Worm (Caenorhabditis elegans) whole organism, L4 larva: ENCODE data around the gene fil-2.

Source experiments
- F26F4.8 ChIP-seq: fragments of 200-800 bp; sonication (Bioruptor generic); conservative IDR thresholded peaks from 2 replicates; pipeline ENCODE4 v1.3.6; 2022; ENCODE audit warnings: missing genetic modification characterization, missing compliant biosample characterization
- T20F7.1 ChIP-seq: fragments of 200-800 bp; sonication (Bioruptor generic); optimal IDR thresholded peaks from 2 replicates; lab custom pipeline; 2018; ENCODE audit warnings: mild to moderate bottlenecking, missing genetic modification characterization, missing compliant biosample characterization
- Y5F2A.4 ChIP-seq: fragments of 200-800 bp; sonication (Bioruptor generic); optimal IDR thresholded peaks from 2 replicates; lab custom pipeline; 2018; ENCODE audit warnings: mild to moderate bottlenecking, missing genetic modification characterization, missing compliant biosample characterization
- Y75B8A.6 ChIP-seq: fragments of 200-800 bp; sonication (Bioruptor generic); IDR thresholded peaks from 2 replicates; pipeline ENCODE4 v1.3.6; 2022; ENCODE audit warnings: missing genetic modification reagents, missing genetic modification characterization, missing compliant biosample characterization
- aha-1 ChIP-seq: fragments of 150-350 bp; peaks from one replicate; lab custom pipeline; 2014; ENCODE audit warnings: missing biosample characterization, missing genetic modification characterization
- arid-1 ChIP-seq: fragments of 200-800 bp; sonication (Bioruptor generic); conservative IDR thresholded peaks from 2 replicates; pipeline ENCODE4 v1.3.6; 2022; ENCODE audit warnings: missing genetic modification reagents, missing genetic modification characterization, missing compliant biosample characterization
- ceh-20 ChIP-seq: fragments of 200-800 bp; sonication (Bioruptor generic); IDR thresholded peaks from 2 replicates; pipeline ENCODE4 v1.3.6; 2022; ENCODE audit warnings: missing genetic modification reagents, missing genetic modification characterization, missing compliant biosample characterization
- ceh-32 ChIP-seq: sonication (generic microtip); optimal IDR thresholded peaks from 2 replicates; lab custom pipeline; 2016; ENCODE audit warnings: mild to moderate bottlenecking, missing genetic modification characterization, missing compliant biosample characterization; ENCODE audit not compliant: poor library complexity
- ceh-44 ChIP-seq: fragments of 200-800 bp; sonication (Bioruptor generic); IDR thresholded peaks from 2 replicates; pipeline ENCODE4 v1.3.6; 2022; ENCODE audit warnings: missing genetic modification reagents, missing genetic modification characterization, missing compliant biosample characterization
- ceh-62 ChIP-seq: sonication (generic microtip); optimal IDR thresholded peaks from 2 replicates; lab custom pipeline; 2017; ENCODE audit warnings: missing biosample characterization, missing genetic modification characterization
- ces-1 ChIP-seq: fragments of 150-350 bp; sonication (generic microtip); optimal IDR thresholded peaks from 4 replicates; lab custom pipeline; 2014; ENCODE audit warnings: missing biosample characterization, missing genetic modification reagents, missing genetic modification characterization
- daf-19 ChIP-seq: fragments of 200-800 bp; sonication (Bioruptor generic); conservative IDR thresholded peaks from 2 replicates; pipeline ENCODE4 v1.3.6; 2022; ENCODE audit warnings: missing genetic modification characterization, missing compliant biosample characterization
- daf-8 ChIP-seq: fragments of 200-800 bp; sonication (Bioruptor generic); IDR thresholded peaks from 2 replicates; pipeline ENCODE4 v1.3.6; 2022; ENCODE audit warnings: missing genetic modification characterization, missing compliant biosample characterization
- dmd-6 ChIP-seq: fragments of 200-800 bp; sonication (Bioruptor generic); IDR thresholded peaks from 2 replicates; pipeline ENCODE4 v1.3.6; 2022; ENCODE audit warnings: missing genetic modification reagents, missing genetic modification characterization, missing compliant biosample characterization
- dmd-9 ChIP-seq: fragments of 200-800 bp; sonication (Bioruptor generic); IDR thresholded peaks from 2 replicates; pipeline ENCODE4 v1.3.6; 2022; ENCODE audit warnings: missing genetic modification reagents, missing genetic modification characterization, missing compliant biosample characterization
- duxl-1 ChIP-seq: sonication (generic microtip); optimal IDR thresholded peaks from 2 replicates; lab custom pipeline; 2016; ENCODE audit warnings: mild to moderate bottlenecking, missing genetic modification characterization, moderate library complexity, missing compliant biosample characterization; ENCODE audit not compliant: poor library complexity
- dve-1 ChIP-seq: sonication (generic microtip); optimal IDR thresholded peaks from 2 replicates; lab custom pipeline; 2017; ENCODE audit warnings: antibody characterized with exemption, mild to moderate bottlenecking, missing genetic modification characterization, missing compliant biosample characterization; ENCODE audit not compliant: insufficient read depth
- gei-8 ChIP-seq: fragments of 200-800 bp; sonication (Bioruptor generic); optimal IDR thresholded peaks from 2 replicates; lab custom pipeline; 2018; ENCODE audit warnings: mild to moderate bottlenecking, missing genetic modification characterization, missing compliant biosample characterization
- hif-1 ChIP-seq, 2 experiments: sonication (generic microtip); optimal IDR thresholded peaks; 2 replicates each; lab custom pipeline; 2016 to 2017; ENCODE audit warnings: missing compliant biosample characterization in 2 of 2, missing genetic modification characterization in 2 of 2, missing genetic modification reagents in 2 of 2, missing genotype in 2 of 2, mild to moderate bottlenecking in 1 of 2
- hlh-30 ChIP-seq: sonication (generic microtip); optimal IDR thresholded peaks from 2 replicates; lab custom pipeline; 2017; ENCODE audit warnings: antibody characterized with exemption, mild to moderate bottlenecking, missing genetic modification characterization, missing compliant biosample characterization; ENCODE audit not compliant: insufficient read depth
- hmg-1.1 ChIP-seq: fragments of 200-800 bp; sonication (Bioruptor generic); IDR thresholded peaks from 2 replicates; pipeline ENCODE4 v1.3.6; 2022; ENCODE audit warnings: missing genetic modification reagents, missing genetic modification characterization, missing compliant biosample characterization
- jun-1 ChIP-seq: fragments of 150-350 bp; optimal IDR thresholded peaks from 2 replicates; lab custom pipeline; 2014; ENCODE audit warnings: missing biosample characterization, missing genetic modification reagents, missing genetic modification characterization
- lim-7 ChIP-seq: fragments of 200-800 bp; sonication (Bioruptor generic); IDR thresholded peaks from 2 replicates; pipeline ENCODE4 v1.3.6; 2022; ENCODE audit warnings: missing genetic modification characterization, missing compliant biosample characterization
- lin-1 ChIP-seq: fragments of 200-800 bp; sonication (Bioruptor generic); IDR thresholded peaks from 2 replicates; pipeline ENCODE4 v1.3.6; 2022; ENCODE audit warnings: missing genetic modification reagents, missing genetic modification characterization, missing compliant biosample characterization
- lin-13 ChIP-seq: fragments of 150-350 bp; optimal IDR thresholded peaks from 2 replicates; lab custom pipeline; 2014; ENCODE audit warnings: missing biosample characterization, missing genetic modification reagents, missing genetic modification characterization
- lin-29 ChIP-seq: fragments of 200-800 bp; sonication (Bioruptor generic); IDR thresholded peaks from 2 replicates; pipeline ENCODE4 v1.3.6; 2022; ENCODE audit warnings: missing genetic modification reagents, missing genetic modification characterization, missing compliant biosample characterization
- mdl-1 ChIP-seq, 2 experiments: fragments of 150-350 bp in 1 of 2; sonication (generic microtip) in 1 of 2; optimal IDR thresholded peaks; 2 replicates each; lab custom pipeline; 2014 to 2017; ENCODE audit warnings: missing biosample characterization in 2 of 2, missing genetic modification characterization in 2 of 2
- mes-2 ChIP-seq: sonication (generic microtip); optimal IDR thresholded peaks from 2 replicates; lab custom pipeline; 2016; ENCODE audit warnings: missing genotype, mild to moderate bottlenecking, missing genetic modification characterization, missing compliant biosample characterization; ENCODE audit not compliant: poor library complexity, severe bottlenecking
- nhr-10 ChIP-seq: fragments of 150-350 bp; optimal IDR thresholded peaks from 2 replicates; lab custom pipeline; 2014; ENCODE audit warnings: missing biosample characterization, missing genetic modification characterization
- nhr-102 ChIP-seq: sonication (generic microtip); optimal IDR thresholded peaks from 2 replicates; lab custom pipeline; 2016; ENCODE audit warnings: mild to moderate bottlenecking, missing genetic modification characterization, moderate library complexity, missing compliant biosample characterization
- nhr-28 ChIP-seq: fragments of 150-350 bp; optimal IDR thresholded peaks from 2 replicates; lab custom pipeline; 2014; ENCODE audit warnings: missing biosample characterization, missing genetic modification characterization
- nhr-48 ChIP-seq: sonication (generic microtip); optimal IDR thresholded peaks from 2 replicates; lab custom pipeline; 2016; ENCODE audit warnings: mild to moderate bottlenecking, missing genetic modification characterization, missing compliant biosample characterization
- rbr-2 ChIP-seq: sonication (generic microtip); optimal IDR thresholded peaks from 2 replicates; lab custom pipeline; 2016; ENCODE audit warnings: missing genotype, missing genetic modification characterization, missing compliant biosample characterization
- set-16 ChIP-seq: fragments of 200-800 bp; sonication (Bioruptor generic); IDR thresholded peaks from 2 replicates; pipeline ENCODE4 v1.3.6; 2022; ENCODE audit warnings: missing genetic modification reagents, missing genetic modification characterization, missing compliant biosample characterization
- skn-1 ChIP-seq: fragments of 150-350 bp; optimal IDR thresholded peaks from 2 replicates; lab custom pipeline; 2014; ENCODE audit warnings: missing biosample characterization, missing genetic modification characterization
- tra-1 ChIP-seq: fragments of 200-800 bp; sonication (Bioruptor generic); IDR thresholded peaks from 2 replicates; pipeline ENCODE4 v1.3.6; 2022; ENCODE audit warnings: missing genetic modification reagents, missing genetic modification characterization, missing compliant biosample characterization
- unc-39 ChIP-seq: sonication (generic microtip); optimal IDR thresholded peaks from 2 replicates; lab custom pipeline; 2017; ENCODE audit warnings: missing biosample characterization, missing genetic modification characterization
- vab-7 ChIP-seq: fragments of 200-800 bp; sonication (Bioruptor generic); IDR thresholded peaks from 2 replicates; pipeline ENCODE4 v1.3.6; 2022; ENCODE audit warnings: missing genetic modification reagents, missing genetic modification characterization, missing compliant biosample characterization
- zag-1 ChIP-seq: fragments of 150-350 bp; optimal IDR thresholded peaks from 2 replicates; lab custom pipeline; 2014; ENCODE audit warnings: missing biosample characterization, missing genetic modification characterization
- zfp-2 ChIP-seq: sonication (generic microtip); optimal IDR thresholded peaks from 2 replicates; lab custom pipeline; 2016; ENCODE audit warnings: mild to moderate bottlenecking, missing genetic modification characterization, missing compliant biosample characterization
- zfp-3 ChIP-seq: fragments of 200-800 bp; sonication (Bioruptor generic); conservative IDR thresholded peaks from 2 replicates; pipeline ENCODE4 v1.3.6; 2022; ENCODE audit warnings: missing genetic modification reagents, missing genetic modification characterization, missing compliant biosample characterization
- zip-11 ChIP-seq: fragments of 200-800 bp; sonication (Bioruptor generic); IDR thresholded peaks from 2 replicates; pipeline ENCODE4 v1.3.6; 2022; ENCODE audit warnings: missing genetic modification characterization, missing compliant biosample characterization
- zip-2 ChIP-seq: fragments of 150-350 bp; optimal IDR thresholded peaks from 2 replicates; lab custom pipeline; 2014; ENCODE audit warnings: missing biosample characterization, missing genetic modification characterization

fil-2 gene

ce11 chrV:6250959-6251598 lies 27.8 kb upstream of the fil-2 start (continued):
- TF ChIP-seq T20F7.1 (GFP tag; lab: Kevin White, UChicago): no peak
- TF ChIP-seq ceh-62 (tag; lab: Kevin White, UChicago): no peak
- TF ChIP-seq ceh-44 (GFP tag; lab: Robert Waterston, UW): no peak
- TF ChIP-seq, all 104 proteins: peak for 11

ce11 chrV:6253936-6254335 lies 24.9 kb upstream of the fil-2 start:
- no peak for TF ChIP-seq set-16
- TF ChIP-seq ceh-32 (tag; lab: Kevin White, UChicago): no peak
- no peak for TF ChIP-seq rbr-2 (tag; lab: Kevin White, UChicago)
- TF ChIP-seq nhr-48 (tag; lab: Kevin White, UChicago): no peak
- TF ChIP-seq ceh-20 (GFP tag; lab: Robert Waterston, UW): no peak
- TF ChIP-seq skn-1 (tag; lab: Kevin White, UChicago): no peak
- no peak for TF ChIP-seq dmd-6 (GFP tag; lab: Robert Waterston, UW)
- no peak for TF ChIP-seq mdl-1 (tag; optimal IDR thresholded peaks at IDR 0.05; lab: Kevin White, UChicago)
- no peak for TF ChIP-seq unc-39 (tag; lab: Kevin White, UChicago)
- no peak for TF ChIP-seq lin-13 (GFP tag; lab: Kevin White, UChicago)
- no peak for TF ChIP-seq zfp-3 (GFP tag; lab: Robert Waterston, UW)
- no peak for TF ChIP-seq nhr-102
- no peak for TF ChIP-seq daf-8 (GFP tag; lab: Robert Waterston, UW)
- TF ChIP-seq duxl-1 (tag; lab: Kevin White, UChicago): no peak
- TF ChIP-seq lim-7 (GFP tag; lab: Robert Waterston, UW): no peak
- TF ChIP-seq gei-8 (GFP tag; lab: Kevin White, UChicago): no peak
- no peak for TF ChIP-seq nhr-10 (tag; lab: Kevin White, UChicago)
- TF ChIP-seq dmd-9 (GFP tag; lab: Robert Waterston, UW): no peak

ce11 chrV:6259139-6259538 lies 19.7 kb upstream of the fil-2 start, which contains the start of gene K08B12.1:
Gene K08B12.1 (plus strand): TSS chrV:6259367.
- TF ChIP-seq nhr-28 (tag; lab: Kevin White, UChicago) (peak; percentile 1), lin-29 (GFP tag; lab: Robert Waterston, UW) (no peak)

- peak; percentile 96 for TF ChIP-seq ces-1
- peak; percentile 89 for TF ChIP-seq hlh-30 (tag; lab: Kevin White, UChicago)
- TF ChIP-seq hmg-1.1 (GFP tag; lab: Robert Waterston, UW): peak; percentile 90
- TF ChIP-seq Y5F2A.4 (GFP tag; lab: Kevin White, UChicago): no peak
- TF ChIP-seq dve-1 (tag; lab: Kevin White, UChicago): peak; percentile 85
- peak; percentile 9 for TF ChIP-seq zip-2 (tag; lab: Kevin White, UChicago)
- peak; percentile 76 for TF ChIP-seq vab-7 (GFP tag; lab: Robert Waterston, UW)
- TF ChIP-seq duxl-1 (tag; lab: Kevin White, UChicago): peak; percentile 58
- peak; percentile 28 for TF ChIP-seq zag-1 (tag; lab: Kevin White, UChicago)
- peak; percentile 92 for TF ChIP-seq mes-2 (tag; lab: Kevin White, UChicago)
- no peak for TF ChIP-seq zfp-2 (tag; lab: Kevin White, UChicago)
- peak; percentile 99 for TF ChIP-seq aha-1 (tag; lab: Kevin White, UChicago)
- no peak for TF ChIP-seq ceh-44 (GFP tag; lab: Robert Waterston, UW)
- peak; percentile 51 for TF ChIP-seq jun-1 (tag; lab: Kevin White, UChicago)
- peak; percentile 42 to 83 for TF ChIP-seq hif-1 (tag; optimal IDR thresholded peaks at IDR 0.05; lab: Kevin White, UChicago)
- TF ChIP-seq ceh-62 (tag; lab: Kevin White, UChicago): no peak
- no peak for TF ChIP-seq daf-8 (GFP tag; lab: Robert Waterston, UW)
- peak; percentile 70 for TF ChIP-seq ceh-32 (tag; lab: Kevin White, UChicago)
- TF ChIP-seq daf-19 (GFP tag; lab: Robert Waterston, UW): no peak
- 0 out of 2 replicates have a peak, but pooled peaks have one; percentile 46 for TF ChIP-seq Y75B8A.6 (GFP tag; lab: Robert Waterston, UW)
- no peak for TF ChIP-seq zip-11 (GFP tag; lab: Robert Waterston, UW)
- TF ChIP-seq tra-1 (GFP tag; lab: Robert Waterston, UW): peak; percentile 88
- peak; percentile 84 for TF ChIP-seq arid-1
- 0 out of 2 replicates have a peak, but pooled peaks have one; percentile 28 for TF ChIP-seq lin-1 (GFP tag; lab: Robert Waterston, UW)
- no peak for TF ChIP-seq F26F4.8 (GFP tag; lab: Robert Waterston, UW)
Measured at ce11 chrV:6267237-6267812, 11.5 kb upstream of the fil-2 start, which contains the start of gene mrck-1. Gene mrck-1 (minus strand): TSS chrV:6267287.
